Fruit fly (Drosophila melanogaster): Measurements from ENCODE around the gene Mdr65.

Mdr65 gene

DNA sequence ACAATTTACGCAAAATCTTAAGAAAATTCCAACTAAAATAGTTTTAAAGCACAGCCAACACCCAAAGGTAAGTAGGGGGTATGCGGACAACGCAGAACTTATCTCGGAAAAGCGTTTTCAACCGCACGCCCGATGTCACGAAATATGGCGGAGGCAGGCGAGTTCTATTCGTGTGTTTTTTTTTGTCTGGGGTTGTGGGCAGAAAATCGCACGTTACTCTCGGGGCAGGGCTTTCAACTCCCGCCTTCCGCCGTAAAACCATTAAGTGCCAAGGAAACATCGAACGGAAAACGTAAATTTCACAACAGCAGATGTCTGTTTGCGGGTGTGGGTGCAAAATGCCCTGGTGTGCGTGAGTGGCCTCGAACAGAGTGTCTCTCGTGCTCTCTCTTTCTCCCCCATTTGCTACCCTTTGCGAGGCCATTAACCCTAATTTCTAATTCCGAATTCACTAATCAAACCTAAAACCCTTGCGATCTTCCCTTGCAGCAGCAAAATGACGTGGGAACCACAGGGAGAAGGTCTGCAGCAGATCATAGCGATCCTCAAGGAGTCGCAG is 51.9 kb downstream of the Mdr65 start:
- no peak for TF ChIP-seq CG8632 (GFP tag; optimal IDR thresholded peaks at IDR 0.05)
- no peak for TF ChIP-seq CG11762 (GFP tag; optimal IDR thresholded peaks at IDR 0.05; ENCODE audit: insufficient read depth)
- no peak for TF ChIP-seq dsx (GFP tag; optimal IDR thresholded peaks at IDR 0.05; ENCODE audit: poor library complexity, severe bottlenecking)
- TF ChIP-seq CG31627 (GFP tag; optimal IDR thresholded peaks at IDR 0.05): no peak
- no peak for TF ChIP-seq Lpt (GFP tag; optimal IDR thresholded peaks at IDR 0.05)
- no peak for TF ChIP-seq Met (GFP tag; optimal IDR thresholded peaks at IDR 0.05)
- TF ChIP-seq CG34406 (GFP tag; optimal IDR thresholded peaks at IDR 0.05): no peak
- no peak for TF ChIP-seq CG6163 (GFP tag; IDR thresholded peaks at IDR 0.05)
- TF ChIP-seq Hr4 (GFP tag; optimal IDR thresholded peaks at IDR 0.05): no peak

dm6 chr3L:6192822-6193555 is 52.6 kb downstream of the Mdr65 start, which contains the start of the genes Sf3b6 and Tnpo:
Gene Sf3b6, minus strand, starts transcription at chr3L:6193179.
Gene Tnpo, plus strand, starts transcription at chr3L:6193480.
- TF ChIP-seq Sox102F (GFP tag; optimal IDR thresholded peaks at IDR 0.05) (no peak), CG10631 (GFP tag; optimal IDR thresholded peaks at IDR 0.05) (peak; percentile 87), CG8119 (GFP tag; IDR thresholded peaks at IDR 0.05) (no peak; the same call in 1 of the 3 replicates), vri (GFP tag; optimal IDR thresholded peaks at IDR 0.05) (no peak), CG10669 (GFP tag; optimal IDR thresholded peaks at IDR 0.05) (peak; percentile 73), CG1621 (tag; optimal IDR thresholded peaks at IDR 0.05) (no peak), CG9139 (GFP tag; optimal IDR thresholded peaks at IDR 0.05) (no peak), CG11902 (GFP tag; optimal IDR thresholded peaks at IDR 0.05) (peak; percentile 81), CG11762 (GFP tag; optimal IDR thresholded peaks at IDR 0.05; ENCODE audit: insufficient read depth) (peak; percentile 29), achi (GFP tag; optimal IDR thresholded peaks at IDR 0.05) (no peak), CG6808 (GFP tag; optimal IDR thresholded peaks at IDR 0.05) (no peak), acj6 (GFP tag; optimal IDR thresholded peaks at IDR 0.05) (peak; percentile 83), Hr4 (GFP tag; optimal IDR thresholded peaks at IDR 0.05) (no peak), dac (GFP tag; optimal IDR thresholded peaks at IDR 0.05) (peak; percentile 35), CG6276 (GFP tag; optimal IDR thresholded peaks at IDR 0.05) (no peak), ss (GFP tag; optimal IDR thresholded peaks at IDR 0.05) (no peak), Met (GFP tag; optimal IDR thresholded peaks at IDR 0.05) (peak; percentile 82), CG31627 (GFP tag; optimal IDR thresholded peaks at IDR 0.05) (peak; percentile 90), topi (GFP tag; optimal IDR thresholded peaks at IDR 0.05) (peak; percentile 74), Eip78C (GFP tag) (no peak), salr (GFP tag; optimal IDR thresholded peaks at IDR 0.05) (no peak), Ets96B (tag; optimal IDR thresholded peaks at IDR 0.05) (peak; percentile 73), CG11294 (GFP tag; IDR thresholded peaks at IDR 0.05) (peak; percentile 71; the same call in 1 of the 2 replicates), CG8632 (GFP tag; optimal IDR thresholded peaks at IDR 0.05) (peak; percentile 70), fd59A (GFP tag; optimal IDR thresholded peaks at IDR 0.05) (peak; percentile 52), spab (GFP tag; optimal IDR thresholded peaks at IDR 0.05) (no peak), CG6854 (GFP tag; optimal IDR thresholded peaks at IDR 0.05) (no peak), cyc (GFP tag; optimal IDR thresholded peaks at IDR 0.05) (peak; percentile 79), Blimp-1 (GFP tag; optimal IDR thresholded peaks at IDR 0.05) (no peak), eg (GFP tag; IDR thresholded peaks at IDR 0.05) (no peak), CG34406 (GFP tag; optimal IDR thresholded peaks at IDR 0.05) (no peak), Eip75B (GFP tag; optimal IDR thresholded peaks at IDR 0.05) (no peak), pdm3 (GFP tag; optimal IDR thresholded peaks at IDR 0.05) (no peak), Hr38 (GFP tag; optimal IDR thresholded peaks at IDR 0.05) (no peak), CG6163 (GFP tag; IDR thresholded peaks at IDR 0.05) (no peak), fkh (GFP tag; optimal IDR thresholded peaks at IDR 0.05) (no peak), CG8319 (GFP tag; optimal IDR thresholded peaks at IDR 0.05) (peak; percentile 68), CG7368 (GFP tag; optimal IDR thresholded peaks at IDR 0.05) (peak; percentile 47), Eip93F (GFP tag; optimal IDR thresholded peaks at IDR 0.05) (peak; percentile 23), Ets21C (GFP tag; optimal IDR thresholded peaks at IDR 0.05) (peak; percentile 82), CG6792 (GFP tag; optimal IDR thresholded peaks at IDR 0.05) (peak; percentile 75), CG32006 (GFP tag; optimal IDR thresholded peaks at IDR 0.05) (no peak), esn (GFP tag; optimal IDR thresholded peaks at IDR 0.05) (peak; percentile 88), CG4318 (GFP tag; optimal IDR thresholded peaks at IDR 0.05) (no peak)

Measured in whole organism, prepupa.